Fruit fly (Drosophila melanogaster): ENCODE measurements around the gene CG14671.

The CG14671 gene

dm6 chr3R:5518627-5519026 is 46.0 kb downstream of the CG14671 start (continued):
- TF ChIP-seq bbx (GFP tag; IDR thresholded peaks at IDR 0.05; ENCODE audit: partially characterized antibody) (no peak), CG34376 (GFP tag; optimal IDR thresholded peaks at IDR 0.05) (no peak), CG9609 (GFP tag; optimal IDR thresholded peaks at IDR 0.05) (peak; percentile 45), CG7357 (GFP tag; IDR thresholded peaks at IDR 0.05) (0 out of 3 replicates have a peak, but pooled peaks have one; percentile 28), CG9876 (GFP tag; optimal IDR thresholded peaks at IDR 0.05) (peak; percentile 24), HLHmδ (GFP tag; optimal IDR thresholded peaks at IDR 0.05) (peak; percentile 43), sc (optimal IDR thresholded peaks at IDR 0.05) (no peak), sc (GFP tag; optimal IDR thresholded peaks at IDR 0.05) (peak; percentile 20), fd64A (GFP tag; optimal IDR thresholded peaks at IDR 0.05) (peak; percentile 25), Scr (GFP tag; IDR thresholded peaks at IDR 0.05; ENCODE audit: partially characterized antibody) (no peak), BEAF-32 (GFP tag; optimal IDR thresholded peaks at IDR 0.05) (no peak), HmgD (GFP tag; optimal IDR thresholded peaks at IDR 0.05) (no peak), pzg (GFP tag; optimal IDR thresholded peaks at IDR 0.05) (no peak), HLH3B (GFP tag; IDR thresholded peaks at IDR 0.05) (peak; percentile 32; the same call in 1 of the 2 replicates), lola (GFP tag; optimal IDR thresholded peaks at IDR 0.05) (peak in 1 of 3 experiments; percentile 50), CG16815 (GFP tag; optimal IDR thresholded peaks at IDR 0.05) (peak; percentile 21), CG3838 (GFP tag; optimal IDR thresholded peaks at IDR 0.05) (no peak), CG10147 (GFP tag; optimal IDR thresholded peaks at IDR 0.05) (no peak), CG8944 (GFP tag; optimal IDR thresholded peaks at IDR 0.05) (peak; percentile 38), CG32767 (GFP tag; IDR thresholded peaks at IDR 0.05) (no peak), Camta (GFP tag; optimal IDR thresholded peaks at IDR 0.05) (peak; percentile 1), CG13287 (GFP tag; IDR thresholded peaks at IDR 0.05; ENCODE audit: partially characterized antibody) (no peak), CG6689 (GFP tag; IDR thresholded peaks at IDR 0.05) (peak; percentile 23; the same call in 1 of the 2 replicates), Bdp1 (GFP tag; optimal IDR thresholded peaks at IDR 0.05) (peak; percentile 34), sug (tag; optimal IDR thresholded peaks at IDR 0.05) (no peak), CG14014 (GFP tag; IDR thresholded peaks at IDR 0.05) (0 out of 2 replicates have a peak, but pooled peaks have one; percentile 37), Awh (GFP tag; IDR thresholded peaks at IDR 0.05) (peak; percentile 91), croc (GFP tag; conservative IDR thresholded peaks at IDR 0.05) (no peak; the same call in 2 of the 3 replicates), ab (GFP tag; optimal IDR thresholded peaks at IDR 0.05) (no peak), Opbp (GFP tag; IDR thresholded peaks at IDR 0.05; ENCODE audit: partially characterized antibody) (no peak), Hmx (GFP tag; optimal IDR thresholded peaks at IDR 0.05) (no peak), Abd-B (GFP tag; optimal IDR thresholded peaks at IDR 0.05) (peak; percentile 20), jigr1 (GFP tag; IDR thresholded peaks at IDR 0.05) (no peak), schlank (tag; optimal IDR thresholded peaks at IDR 0.05) (no peak), CG3407 (GFP tag; optimal IDR thresholded peaks at IDR 0.05) (peak; percentile 35), CG11695 (GFP tag; IDR thresholded peaks at IDR 0.05) (peak; percentile 53; the same call in 1 of the 3 replicates), maf-S (GFP tag; optimal IDR thresholded peaks at IDR 0.05) (no peak), CG8478 (optimal IDR thresholded peaks at IDR 0.05) (no peak), Hr3 (GFP tag; optimal IDR thresholded peaks at IDR 0.05) (peak; percentile 11), slbo (GFP tag; IDR thresholded peaks at IDR 0.05) (peak; percentile 37; the same call in 1 of the 2 replicates), Nf-YC (tag; optimal IDR thresholded peaks at IDR 0.05) (no peak), bsh (GFP tag; optimal IDR thresholded peaks at IDR 0.05) (peak in 1 of 2 experiments; percentile 65), CG10209 (GFP tag; optimal IDR thresholded peaks at IDR 0.05) (peak; percentile 38), Max (GFP tag; optimal IDR thresholded peaks at IDR 0.05) (no peak), CG18011 (GFP tag; optimal IDR thresholded peaks at IDR 0.05) (no peak), CG7928 (GFP tag; optimal IDR thresholded peaks at IDR 0.05) (no peak), kah (GFP tag; optimal IDR thresholded peaks at IDR 0.05) (peak; percentile 21), CG14050 (GFP tag; IDR thresholded peaks at IDR 0.05) (peak; percentile 9; the same call in 1 of the 3 replicates), CG10462 (GFP tag; optimal IDR thresholded peaks at IDR 0.05) (no peak), jing (GFP tag; optimal IDR thresholded peaks at IDR 0.05) (peak; percentile 29), knrl (GFP tag; IDR thresholded peaks at IDR 0.05; ENCODE audit: partially characterized antibody) (no peak)
